Worm (Caenorhabditis elegans) whole organism, midembryonic: Measurements from ENCODE around the gene C26B9.1.

Experiments used
- T22C8.4 ChIP-seq: fragments of 200-800 bp; sonication (Bioruptor generic); IDR thresholded peaks from 2 replicates; pipeline ENCODE4 v1.3.6; 2022; ENCODE audit warnings: missing genetic modification characterization, missing compliant biosample characterization
- cog-1 ChIP-seq: sonication (generic microtip); optimal IDR thresholded peaks from 2 replicates; lab custom pipeline; 2016; ENCODE audit warnings: missing genetic modification characterization, missing compliant biosample characterization
- flt-1 ChIP-seq: fragments of 200-800 bp; sonication (Bioruptor generic); IDR thresholded peaks from 2 replicates; pipeline ENCODE4 v1.3.6; 2022; ENCODE audit warnings: missing genetic modification characterization, missing compliant biosample characterization
- klf-2 ChIP-seq: fragments of 200-800 bp; sonication (Bioruptor generic); conservative IDR thresholded peaks from 2 replicates; pipeline ENCODE4 v1.3.6; 2022; ENCODE audit warnings: missing genetic modification reagents, missing genetic modification characterization, missing compliant biosample characterization
- med-1 ChIP-seq: sonication (generic microtip); optimal IDR thresholded peaks from 2 replicates; lab custom pipeline; 2017; ENCODE audit warnings: missing genetic modification characterization, mild to moderate bottlenecking, missing compliant biosample characterization, antibody characterized with exemption, missing genetic modification reagents; ENCODE audit not compliant: insufficient read depth
- ref-1 ChIP-seq: fragments of 200-800 bp; sonication (Bioruptor generic); conservative IDR thresholded peaks from 2 replicates; pipeline ENCODE4 v1.3.6; 2022; ENCODE audit warnings: missing genetic modification reagents, missing genetic modification characterization, missing compliant biosample characterization
- tab-1 ChIP-seq: fragments of 200-800 bp; sonication (Bioruptor generic); IDR thresholded peaks from 2 replicates; pipeline ENCODE4 v1.3.6; 2022; ENCODE audit warnings: missing genetic modification characterization, missing compliant biosample characterization
- ztf-23 ChIP-seq: fragments of 200-800 bp; sonication (Bioruptor generic); IDR thresholded peaks from 2 replicates; pipeline ENCODE4 v1.3.6; 2022; ENCODE audit warnings: missing genetic modification reagents, missing genetic modification characterization, missing compliant biosample characterization
- ztf-29 ChIP-seq: fragments of 200-800 bp; sonication (Bioruptor generic); IDR thresholded peaks from 2 replicates; pipeline ENCODE4 v1.3.6; 2022; ENCODE audit warnings: missing genetic modification reagents, missing genetic modification characterization, missing compliant biosample characterization

C26B9.1 gene

ce11 chrX:5372638-5373037 lies 28.3 kb downstream of the C26B9.1 start, which contains the start of gene F35C8.8:
Gene F35C8.8, minus strand, starts transcription at chrX:5372639.
- TF ChIP-seq flt-1 (GFP tag; lab: Robert Waterston, UW): no peak
- TF ChIP-seq ztf-23 (GFP tag; lab: Robert Waterston, UW): no peak
- no peak for TF ChIP-seq klf-2 (GFP tag; lab: Robert Waterston, UW)
- TF ChIP-seq ztf-29 (GFP tag; lab: Robert Waterston, UW): no peak
- no peak for TF ChIP-seq ref-1 (GFP tag; lab: Robert Waterston, UW)
- TF ChIP-seq med-1 (GFP tag; lab: Kevin White, UChicago): no peak
- no peak for TF ChIP-seq tab-1 (GFP tag; lab: Robert Waterston, UW)
- TF ChIP-seq T22C8.4: no peak
- TF ChIP-seq cog-1: no peak

ce11 chrX:5373597-5373996 lies 29.2 kb downstream of the C26B9.1 start:
- no peak for TF ChIP-seq cog-1
- TF ChIP-seq T22C8.4: no peak
- no peak for TF ChIP-seq med-1 (GFP tag; lab: Kevin White, UChicago)
- TF ChIP-seq ref-1 (GFP tag; lab: Robert Waterston, UW): no peak
- no peak for TF ChIP-seq ztf-23 (GFP tag; lab: Robert Waterston, UW)
- TF ChIP-seq ztf-29 (GFP tag; lab: Robert Waterston, UW): no peak
- TF ChIP-seq klf-2 (GFP tag; lab: Robert Waterston, UW): no peak
- no peak for TF ChIP-seq tab-1 (GFP tag; lab: Robert Waterston, UW)
- no peak for TF ChIP-seq flt-1 (GFP tag; lab: Robert Waterston, UW)

ce11 chrX:5374742-5375141 lies 30.4 kb downstream of the C26B9.1 start, which contains the start of gene sek-4:
Gene sek-4, plus strand, starts transcription at chrX:5375059.
- TF ChIP-seq med-1 (GFP tag; lab: Kevin White, UChicago) (no peak), flt-1 (GFP tag; lab: Robert Waterston, UW) (no peak), cog-1 (no peak), tab-1 (GFP tag; lab: Robert Waterston, UW) (no peak), ztf-29 (GFP tag; lab: Robert Waterston, UW) (no peak), klf-2 (GFP tag; lab: Robert Waterston, UW) (no peak), ref-1 (GFP tag; lab: Robert Waterston, UW) (no peak), ztf-23 (GFP tag; lab: Robert Waterston, UW) (no peak), T22C8.4 (no peak)

- no peak for TF ChIP-seq T22C8.4
Measured at ce11 chrX:5377307-5377706, 32.9 kb downstream of the C26B9.1 start, which contains the start of gene sek-5. Gene sek-5, plus strand, starts transcription at chrX:5377607.

ce11 chrX:5382778-5383177 lies 38.4 kb downstream of the C26B9.1 start:
- TF ChIP-seq T22C8.4 (no peak), ref-1 (GFP tag; lab: Robert Waterston, UW) (no peak), med-1 (GFP tag; lab: Kevin White, UChicago) (no peak), ztf-23 (GFP tag; lab: Robert Waterston, UW) (no peak), cog-1 (no peak), ztf-29 (GFP tag; lab: Robert Waterston, UW) (no peak), tab-1 (GFP tag; lab: Robert Waterston, UW) (no peak), flt-1 (GFP tag; lab: Robert Waterston, UW) (no peak), klf-2 (GFP tag; lab: Robert Waterston, UW) (no peak)

- TF ChIP-seq med-1 (GFP tag; lab: Kevin White, UChicago) (no peak), klf-2 (GFP tag; lab: Robert Waterston, UW) (no peak)
Measured at ce11 chrX:5386558-5386957, 42.2 kb downstream of the C26B9.1 start, which contains the start of gene kcnl-3. Gene kcnl-3, plus strand, starts transcription at chrX:5386858.

ce11 chrX:5387629-5388028 lies 43.2 kb downstream of the C26B9.1 start:
- TF ChIP-seq flt-1 (GFP tag; lab: Robert Waterston, UW) (no peak), T22C8.4 (no peak), cog-1 (no peak), klf-2 (GFP tag; lab: Robert Waterston, UW) (no peak), ztf-23 (GFP tag; lab: Robert Waterston, UW) (no peak), ref-1 (GFP tag; lab: Robert Waterston, UW) (no peak)

ce11 chrX:5397300-5397699 lies 52.9 kb downstream of the C26B9.1 start, which contains the start of gene C03F11.2:
Gene C03F11.2, minus strand, starts transcription at chrX:5397400.
- TF ChIP-seq T22C8.4 (no peak), klf-2 (GFP tag; lab: Robert Waterston, UW) (no peak), med-1 (GFP tag; lab: Kevin White, UChicago) (no peak), ref-1 (GFP tag; lab: Robert Waterston, UW) (no peak), flt-1 (GFP tag; lab: Robert Waterston, UW) (no peak), tab-1 (GFP tag; lab: Robert Waterston, UW) (no peak), ztf-23 (GFP tag; lab: Robert Waterston, UW) (no peak), ztf-29 (GFP tag; lab: Robert Waterston, UW) (no peak), cog-1 (no peak)
